Fruit fly (Drosophila melanogaster): ENCODE data around the gene CG12817.

The CG12817 gene

dm6 chr3R:10251846-10252245 is 27.3 kb upstream of the CG12817 start:
- no peak for TF ChIP-seq ttk (optimal IDR thresholded peaks at IDR 0.05)
- TF ChIP-seq insv (optimal IDR thresholded peaks at IDR 0.05), result no peak
- TF ChIP-seq psq (optimal IDR thresholded peaks at IDR 0.05), result no peak

- TF ChIP-seq Sin3A (optimal IDR thresholded peaks at IDR 0.05) (no peak), Myc (optimal IDR thresholded peaks at IDR 0.05) (no peak), h (optimal IDR thresholded peaks at IDR 0.05) (no peak), insv (optimal IDR thresholded peaks at IDR 0.05) (no peak), psq (optimal IDR thresholded peaks at IDR 0.05) (no peak), ttk (optimal IDR thresholded peaks at IDR 0.05) (no peak)
Observed at dm6 chr3R:10251218-10251617, 26.7 kb upstream of the CG12817 start, which contains the start of gene CG3999. TSS of gene CG3999 (plus strand) at chr3R:10251518.

dm6 chr3R:10227990-10228389 is 3.5 kb upstream of the CG12817 start:
- TF ChIP-seq ttk (optimal IDR thresholded peaks at IDR 0.05) (no peak), psq (optimal IDR thresholded peaks at IDR 0.05) (no peak), Sin3A (optimal IDR thresholded peaks at IDR 0.05) (no peak), insv (optimal IDR thresholded peaks at IDR 0.05) (no peak), h (optimal IDR thresholded peaks at IDR 0.05) (no peak), Myc (optimal IDR thresholded peaks at IDR 0.05) (no peak)

- TF ChIP-seq Sin3A (optimal IDR thresholded peaks at IDR 0.05) (no peak), psq (optimal IDR thresholded peaks at IDR 0.05) (no peak), ttk (optimal IDR thresholded peaks at IDR 0.05) (no peak)
Observed at dm6 chr3R:10226132-10227023, 1.9 kb upstream of the CG12817 start.

dm6 chr3R:10225390-10225789 is 865 bp upstream of the CG12817 start, which contains the start of gene CG42795:
TSS of gene CG42795 (plus strand) at chr3R:10225690.
- TF ChIP-seq psq (optimal IDR thresholded peaks at IDR 0.05) (no peak), insv (optimal IDR thresholded peaks at IDR 0.05) (no peak), ttk (optimal IDR thresholded peaks at IDR 0.05) (no peak), Myc (optimal IDR thresholded peaks at IDR 0.05) (no peak), h (optimal IDR thresholded peaks at IDR 0.05) (no peak), Sin3A (optimal IDR thresholded peaks at IDR 0.05) (no peak)

dm6 chr3R:10222416-10222815 is 2.1 kb downstream of the CG12817 start, which contains the start of gene CG12420:
TSS of gene CG12420 (plus strand) at chr3R:10222698.
- TF ChIP-seq Myc (optimal IDR thresholded peaks at IDR 0.05), result no peak
- TF ChIP-seq insv (optimal IDR thresholded peaks at IDR 0.05), result no peak
- no peak for TF ChIP-seq psq (optimal IDR thresholded peaks at IDR 0.05)
- no peak for TF ChIP-seq ttk (optimal IDR thresholded peaks at IDR 0.05)
- no peak for TF ChIP-seq Sin3A (optimal IDR thresholded peaks at IDR 0.05)

- no peak for TF ChIP-seq h (optimal IDR thresholded peaks at IDR 0.05)
- no peak for TF ChIP-seq Myc (optimal IDR thresholded peaks at IDR 0.05)
- TF ChIP-seq ttk (optimal IDR thresholded peaks at IDR 0.05), result no peak
- TF ChIP-seq Sin3A (optimal IDR thresholded peaks at IDR 0.05), result no peak
- TF ChIP-seq insv (optimal IDR thresholded peaks at IDR 0.05), result no peak
- no peak for TF ChIP-seq psq (optimal IDR thresholded peaks at IDR 0.05)
Observed at dm6 chr3R:10217998-10218397, 6.5 kb downstream of the CG12817 start.

dm6 chr3R:10213430-10213829 is 11.1 kb downstream of the CG12817 start:
- TF ChIP-seq Sin3A (optimal IDR thresholded peaks at IDR 0.05) (no peak), psq (optimal IDR thresholded peaks at IDR 0.05) (no peak), insv (optimal IDR thresholded peaks at IDR 0.05) (no peak), Myc (optimal IDR thresholded peaks at IDR 0.05) (no peak), h (optimal IDR thresholded peaks at IDR 0.05) (no peak), ttk (optimal IDR thresholded peaks at IDR 0.05) (no peak)

dm6 chr3R:10212799-10213198 is 11.7 kb downstream of the CG12817 start, which contains the start of gene Timp:
TSS of gene Timp (minus strand) at chr3R:10213007.
- TF ChIP-seq ttk (optimal IDR thresholded peaks at IDR 0.05) (no peak), insv (optimal IDR thresholded peaks at IDR 0.05) (no peak), Myc (optimal IDR thresholded peaks at IDR 0.05) (no peak), Sin3A (optimal IDR thresholded peaks at IDR 0.05) (no peak), psq (optimal IDR thresholded peaks at IDR 0.05) (no peak), h (optimal IDR thresholded peaks at IDR 0.05) (no peak)

- TF ChIP-seq Sin3A (optimal IDR thresholded peaks at IDR 0.05), result no peak
- TF ChIP-seq insv (optimal IDR thresholded peaks at IDR 0.05), result no peak
- TF ChIP-seq Myc (optimal IDR thresholded peaks at IDR 0.05), result no peak
- no peak for TF ChIP-seq h (optimal IDR thresholded peaks at IDR 0.05)
- no peak for TF ChIP-seq ttk (optimal IDR thresholded peaks at IDR 0.05)
- no peak for TF ChIP-seq psq (optimal IDR thresholded peaks at IDR 0.05)
Observed at dm6 chr3R:10206740-10207139, 17.8 kb downstream of the CG12817 start.

- TF ChIP-seq h (optimal IDR thresholded peaks at IDR 0.05) (no peak), psq (optimal IDR thresholded peaks at IDR 0.05) (no peak), insv (optimal IDR thresholded peaks at IDR 0.05) (no peak), Myc (optimal IDR thresholded peaks at IDR 0.05) (no peak), ttk (optimal IDR thresholded peaks at IDR 0.05) (no peak), Sin3A (optimal IDR thresholded peaks at IDR 0.05) (no peak)
Observed at dm6 chr3R:10203554-10203953, 21.0 kb downstream of the CG12817 start.

dm6 chr3R:10190084-10190782 is 34.3 kb downstream of the CG12817 start, which contains the start of gene Syn:
TSS of gene Syn (plus strand) at chr3R:10190689.
- TF ChIP-seq Myc (optimal IDR thresholded peaks at IDR 0.05) (no peak), Sin3A (optimal IDR thresholded peaks at IDR 0.05) (no peak)
